Fruit fly (Drosophila melanogaster) whole organism, wandering third instar larva: Measurements from ENCODE around the gene Fibp.

ENCODE experiments used
- Dfd ChIP-seq: fragments of >200 bp; optimal IDR thresholded peaks from 2 replicates; lab custom pipeline; 2017; ENCODE audit warnings: missing biosample characterization, missing genetic modification characterization
- psq ChIP-seq: fragments of 200-800 bp; sonication (Bioruptor generic); optimal IDR thresholded peaks from 3 replicates; lab custom pipeline; 2017; ENCODE audit warnings: missing biosample characterization, mild to moderate bottlenecking, missing genetic modification characterization, moderate library complexity

- TF ChIP-seq psq (GFP tag; lab: Kevin White, UChicago) = no peak
- TF ChIP-seq Dfd = no peak
These were observed 24.9 kb downstream of the Fibp start for dm6 chr3L:19792717-19793437.
